Worm (Caenorhabditis elegans) whole organism, late embryonic: ENCODE data around the gene Y50D4B.2.

Experiments
- C08G9.2 ChIP-seq: sonication (generic microtip); optimal IDR thresholded peaks from 2 replicates; lab custom pipeline; 2016; ENCODE audit warnings: mild to moderate bottlenecking, missing genetic modification characterization, moderate library complexity, missing compliant biosample characterization
- C38D4.7 ChIP-seq: fragments of 200-800 bp; sonication (Bioruptor generic); optimal IDR thresholded peaks from 2 replicates; lab custom pipeline; 2018; ENCODE audit warnings: mild to moderate bottlenecking, missing genetic modification characterization, moderate library complexity, missing compliant biosample characterization
- K09A11.1 ChIP-seq: sonication (generic microtip); optimal IDR thresholded peaks from 2 replicates; lab custom pipeline; 2017; ENCODE audit warnings: antibody characterized with exemption, mild to moderate bottlenecking, missing genetic modification characterization, missing compliant biosample characterization; ENCODE audit not compliant: insufficient read depth
- Y22D7AL.16 ChIP-seq: sonication (generic microtip); optimal IDR thresholded peaks from 2 replicates; lab custom pipeline; 2016; ENCODE audit warnings: missing genetic modification characterization, missing compliant biosample characterization
- ahr-1 ChIP-seq: sonication (generic microtip); optimal IDR thresholded peaks from 2 replicates; lab custom pipeline; 2016; ENCODE audit warnings: missing genetic modification characterization, missing compliant biosample characterization
- ceh-14 ChIP-seq: sonication (generic microtip); optimal IDR thresholded peaks from 2 replicates; lab custom pipeline; 2016; ENCODE audit warnings: missing genotype, missing genetic modification characterization, missing compliant biosample characterization
- ceh-19 ChIP-seq: fragments of 200-800 bp; sonication (Bioruptor generic); optimal IDR thresholded peaks from 2 replicates; lab custom pipeline; 2018; ENCODE audit warnings: mild to moderate bottlenecking, missing genetic modification characterization, missing compliant biosample characterization
- ceh-2 ChIP-seq: sonication (generic microtip); optimal IDR thresholded peaks from 2 replicates; lab custom pipeline; 2016; ENCODE audit warnings: missing genotype, missing genetic modification characterization, missing compliant biosample characterization
- ceh-22 ChIP-seq: sonication (generic microtip); optimal IDR thresholded peaks from 2 replicates; lab custom pipeline; 2017; ENCODE audit warnings: missing biosample characterization, missing genetic modification characterization
- ceh-34 ChIP-seq: sonication (generic microtip); optimal IDR thresholded peaks from 2 replicates; lab custom pipeline; 2016; ENCODE audit warnings: mild to moderate bottlenecking, missing genetic modification characterization, missing compliant biosample characterization
- ceh-6 ChIP-seq: fragments of 200-800 bp; sonication (Bioruptor generic); optimal IDR thresholded peaks from 2 replicates; lab custom pipeline; 2018; ENCODE audit warnings: mild to moderate bottlenecking, missing genetic modification characterization, missing compliant biosample characterization
- ceh-9 ChIP-seq: sonication (generic microtip); optimal IDR thresholded peaks from 2 replicates; lab custom pipeline; 2016; ENCODE audit warnings: mild to moderate bottlenecking, missing genetic modification characterization, inconsistent platforms, missing compliant biosample characterization
- che-1 ChIP-seq: sonication (generic microtip); optimal IDR thresholded peaks from 2 replicates; lab custom pipeline; 2016; ENCODE audit warnings: mild to moderate bottlenecking, missing genetic modification characterization, missing compliant biosample characterization
- dmd-4 ChIP-seq: sonication (generic microtip); optimal IDR thresholded peaks from 2 replicates; lab custom pipeline; 2016; ENCODE audit warnings: borderline replicate concordance, missing genetic modification characterization, missing compliant biosample characterization
- elt-4 ChIP-seq: sonication (generic microtip); optimal IDR thresholded peaks from 2 replicates; lab custom pipeline; 2016; ENCODE audit warnings: missing genetic modification characterization, missing compliant biosample characterization
- eyg-1 ChIP-seq: sonication (generic microtip); optimal IDR thresholded peaks from 2 replicates; lab custom pipeline; 2016; ENCODE audit warnings: missing genotype, missing genetic modification characterization, missing compliant biosample characterization
- gmeb-2 ChIP-seq: sonication (generic microtip); optimal IDR thresholded peaks from 2 replicates; lab custom pipeline; 2016; ENCODE audit warnings: missing genetic modification characterization, inconsistent platforms, missing compliant biosample characterization
- hlh-13 ChIP-seq: fragments of 200-800 bp; sonication (Bioruptor generic); optimal IDR thresholded peaks from 2 replicates; lab custom pipeline; 2018; ENCODE audit warnings: mild to moderate bottlenecking, missing genetic modification characterization, missing compliant biosample characterization
- hlh-30 ChIP-seq: sonication (generic microtip); optimal IDR thresholded peaks from 2 replicates; lab custom pipeline; 2017; ENCODE audit warnings: antibody characterized with exemption, missing genetic modification characterization, missing compliant biosample characterization; ENCODE audit not compliant: insufficient read depth
- hlh-6 ChIP-seq: sonication (generic microtip); optimal IDR thresholded peaks from 2 replicates; lab custom pipeline; 2016; ENCODE audit warnings: missing genotype, missing genetic modification characterization, missing compliant biosample characterization
- mec-3 ChIP-seq: sonication (generic microtip); optimal IDR thresholded peaks from 2 replicates; lab custom pipeline; 2016; ENCODE audit warnings: borderline replicate concordance, missing genetic modification characterization, missing compliant biosample characterization
- nfya-1 ChIP-seq: sonication (generic microtip); optimal IDR thresholded peaks from 2 replicates; lab custom pipeline; 2017; ENCODE audit warnings: missing genetic modification characterization, mild to moderate bottlenecking, missing compliant biosample characterization, antibody characterized with exemption, moderate library complexity
- nhr-232 ChIP-seq: sonication (generic microtip); optimal IDR thresholded peaks from 2 replicates; lab custom pipeline; 2016; ENCODE audit warnings: missing genetic modification characterization, missing compliant biosample characterization
- odd-2 ChIP-seq: sonication (generic microtip); optimal IDR thresholded peaks from 2 replicates; lab custom pipeline; 2017; ENCODE audit warnings: antibody characterized with exemption, mild to moderate bottlenecking, missing genetic modification characterization, missing compliant biosample characterization
- pag-3 ChIP-seq: sonication (generic microtip); optimal IDR thresholded peaks from 2 replicates; lab custom pipeline; 2016; ENCODE audit warnings: missing compliant biosample characterization, missing genetic modification characterization, borderline replicate concordance
- pqm-1 ChIP-seq: sonication (generic microtip); optimal IDR thresholded peaks from 2 replicates; lab custom pipeline; 2016; ENCODE audit warnings: missing genetic modification characterization, missing compliant biosample characterization
- ref-2 ChIP-seq: sonication (generic microtip); optimal IDR thresholded peaks from 2 replicates; lab custom pipeline; 2016; ENCODE audit warnings: missing genetic modification characterization, missing compliant biosample characterization
- rnt-1 ChIP-seq: sonication (generic microtip); optimal IDR thresholded peaks from 2 replicates; lab custom pipeline; 2016; ENCODE audit warnings: missing genetic modification characterization, missing compliant biosample characterization
- syd-9 ChIP-seq: sonication (generic microtip); optimal IDR thresholded peaks from 2 replicates; lab custom pipeline; 2016; ENCODE audit warnings: mild to moderate bottlenecking, missing genetic modification characterization, moderate library complexity, missing compliant biosample characterization
- tbx-2 ChIP-seq: sonication (generic microtip); optimal IDR thresholded peaks from 2 replicates; lab custom pipeline; 2016; ENCODE audit warnings: missing genetic modification characterization, missing compliant biosample characterization
- ttx-3 ChIP-seq: sonication (generic microtip); optimal IDR thresholded peaks from 2 replicates; lab custom pipeline; 2016; ENCODE audit warnings: missing genetic modification reagents, missing genetic modification characterization, missing compliant biosample characterization
- unc-3 ChIP-seq, 2 experiments: fragments of 200-800 bp in 1 of 2; sonication (Bioruptor generic) in 1 of 2; sonication (generic microtip) in 1 of 2; conservative IDR thresholded peaks in 1 of 2; optimal IDR thresholded peaks in 1 of 2; 2 replicates each; pipeline versions ENCODE4 v1.3.6 to Lab custom; 2016 to 2022; ENCODE audit warnings: missing compliant biosample characterization in 2 of 2, missing genetic modification characterization in 2 of 2, missing genetic modification reagents in 1 of 2
- unc-42 ChIP-seq: sonication (generic microtip); optimal IDR thresholded peaks from 2 replicates; lab custom pipeline; 2016; ENCODE audit warnings: missing genotype, missing genetic modification characterization, missing compliant biosample characterization
- unc-86 ChIP-seq: sonication (generic microtip); optimal IDR thresholded peaks from 2 replicates; lab custom pipeline; 2016; ENCODE audit warnings: missing genetic modification characterization, missing compliant biosample characterization
- zip-5 ChIP-seq: sonication (generic microtip); optimal IDR thresholded peaks from 2 replicates; lab custom pipeline; 2016; ENCODE audit warnings: missing genetic modification characterization, missing compliant biosample characterization
- ztf-16 ChIP-seq: sonication (generic microtip); optimal IDR thresholded peaks from 2 replicates; lab custom pipeline; 2017; ENCODE audit warnings: missing genetic modification characterization, missing compliant biosample characterization

The Y50D4B.2 gene

ce11 chrV:1084016-1084415 lies 16.4 kb upstream of the Y50D4B.2 start, which contains the start of gene Y50D4B.6:
TSS of gene Y50D4B.6 (plus strand) at chrV:1084316.
- no peak for TF ChIP-seq ceh-22 (tag; lab: Kevin White, UChicago)
- TF ChIP-seq, all 69 proteins: peak for 0

ce11 chrV:1087983-1088382 lies 12.4 kb upstream of the Y50D4B.2 start, which contains the start of gene clec-203:
TSS of gene clec-203 (plus strand) at chrV:1088283.
- TF ChIP-seq pag-3 (tag; lab: Kevin White, UChicago) (no peak), ahr-1 (tag; lab: Kevin White, UChicago) (no peak), ceh-14 (tag; lab: Kevin White, UChicago) (no peak), tbx-2 (tag; lab: Kevin White, UChicago) (no peak), nfya-1 (no peak), C38D4.7 (GFP tag; lab: Kevin White, UChicago) (no peak), rnt-1 (tag; lab: Kevin White, UChicago) (no peak), ref-2 (tag; lab: Kevin White, UChicago) (no peak), hlh-30 (no peak), che-1 (tag; lab: Kevin White, UChicago) (no peak), ceh-2 (tag; lab: Kevin White, UChicago) (no peak), hlh-13 (GFP tag; lab: Kevin White, UChicago) (no peak), odd-2 (tag; lab: Kevin White, UChicago) (no peak), ttx-3 (no peak), nhr-232 (tag; lab: Kevin White, UChicago) (no peak), K09A11.1 (tag; lab: Kevin White, UChicago) (no peak), mec-3 (tag; lab: Kevin White, UChicago) (no peak)

ce11 chrV:1092359-1092758 lies 8.0 kb upstream of the Y50D4B.2 start, which contains the start of gene Y50D4B.4:
TSS of gene Y50D4B.4 (plus strand) at chrV:1092659.
- TF ChIP-seq hlh-6 (tag; lab: Kevin White, UChicago) (no peak), elt-4 (tag; lab: Kevin White, UChicago) (no peak), Y22D7AL.16 (tag; lab: Kevin White, UChicago) (no peak), ceh-22 (tag; lab: Kevin White, UChicago) (no peak), unc-86 (no peak), ttx-3 (no peak), pqm-1 (tag; lab: Kevin White, UChicago) (no peak), eyg-1 (no peak)

- TF ChIP-seq rnt-1 (tag; lab: Kevin White, UChicago) = no peak
- TF ChIP-seq zip-5 (tag; lab: Kevin White, UChicago) = no peak
- TF ChIP-seq dmd-4 (tag; lab: Kevin White, UChicago) = no peak
- TF ChIP-seq unc-42 (tag; lab: Kevin White, UChicago) = no peak
- TF ChIP-seq ceh-9 (tag; lab: Kevin White, UChicago) = no peak
- no peak for TF ChIP-seq ttx-3
- TF ChIP-seq ceh-19 (GFP tag; lab: Kevin White, UChicago) = no peak
- no peak for TF ChIP-seq ref-2 (tag; lab: Kevin White, UChicago)
- no peak for TF ChIP-seq unc-3 (GFP tag; conservative IDR thresholded peaks at IDR 0.05; lab: Robert Waterston, UW)
- no peak for TF ChIP-seq unc-3 (tag; optimal IDR thresholded peaks at IDR 0.05; lab: Kevin White, UChicago)
- no peak for TF ChIP-seq ahr-1 (tag; lab: Kevin White, UChicago)
- TF ChIP-seq ceh-34 (tag; lab: Kevin White, UChicago) = no peak
- no peak for TF ChIP-seq gmeb-2 (tag; lab: Kevin White, UChicago)
- TF ChIP-seq ceh-6 (GFP tag; lab: Kevin White, UChicago) = no peak
- TF ChIP-seq ztf-16 (tag; lab: Kevin White, UChicago) = no peak
- no peak for TF ChIP-seq syd-9
- TF ChIP-seq C08G9.2 (tag; lab: Kevin White, UChicago) = no peak
- no peak for TF ChIP-seq hlh-13 (GFP tag; lab: Kevin White, UChicago)
Measured at ce11 chrV:1102569-1102968, 2.2 kb downstream of the Y50D4B.2 start.
